Worm (Caenorhabditis elegans) whole organism, L4 larva: ENCODE results near the gene F58E2.4.

Experiments used
- ceh-28 ChIP-seq: fragments of 150-350 bp; optimal IDR thresholded peaks from 2 replicates; lab custom pipeline; 2014; ENCODE audit warnings: missing biosample characterization, missing genetic modification reagents, missing genetic modification characterization
- ceh-44 ChIP-seq: fragments of 200-800 bp; sonication (Bioruptor generic); IDR thresholded peaks from 2 replicates; pipeline ENCODE4 v1.3.6; 2022; ENCODE audit warnings: missing genetic modification reagents, missing genetic modification characterization, missing compliant biosample characterization
- ceh-62 ChIP-seq: sonication (generic microtip); optimal IDR thresholded peaks from 2 replicates; lab custom pipeline; 2017; ENCODE audit warnings: missing biosample characterization, missing genetic modification characterization
- ces-1 ChIP-seq: fragments of 150-350 bp; sonication (generic microtip); optimal IDR thresholded peaks from 4 replicates; lab custom pipeline; 2014; ENCODE audit warnings: missing biosample characterization, missing genetic modification reagents, missing genetic modification characterization
- ctbp-1 ChIP-seq: fragments of 200-800 bp; sonication (Bioruptor generic); IDR thresholded peaks from 2 replicates; pipeline ENCODE4 v1.3.6; 2022; ENCODE audit warnings: missing genetic modification reagents, missing genetic modification characterization, missing compliant biosample characterization
- daf-19 ChIP-seq: fragments of 200-800 bp; sonication (Bioruptor generic); conservative IDR thresholded peaks from 2 replicates; pipeline ENCODE4 v1.3.6; 2022; ENCODE audit warnings: missing genetic modification characterization, missing compliant biosample characterization
- hlh-30 ChIP-seq: sonication (generic microtip); optimal IDR thresholded peaks from 2 replicates; lab custom pipeline; 2017; ENCODE audit warnings: antibody characterized with exemption, mild to moderate bottlenecking, missing genetic modification characterization, missing compliant biosample characterization; ENCODE audit not compliant: insufficient read depth
- lir-3 ChIP-seq: sonication (generic microtip); optimal IDR thresholded peaks from 2 replicates; lab custom pipeline; 2016; ENCODE audit warnings: mild to moderate bottlenecking, missing genetic modification characterization, missing compliant biosample characterization
- mxl-3 ChIP-seq: fragments of 200-800 bp; sonication (Bioruptor generic); optimal IDR thresholded peaks from 2 replicates; lab custom pipeline; 2018; ENCODE audit warnings: mild to moderate bottlenecking, missing genetic modification characterization, missing compliant biosample characterization
- nhr-237 ChIP-seq: sonication (generic microtip); optimal IDR thresholded peaks from 2 replicates; lab custom pipeline; 2017; ENCODE audit warnings: missing biosample characterization, missing genetic modification characterization
- nhr-77 ChIP-seq: fragments of 150-350 bp; optimal IDR thresholded peaks from 2 replicates; lab custom pipeline; 2014; ENCODE audit warnings: missing biosample characterization, missing genetic modification characterization
- pha-4 ChIP-seq, 2 experiments: fragments of 150-350 bp in 1 of 2; fragments of 200-800 bp in 1 of 2; sonication (Bioruptor generic) in 1 of 2; IDR thresholded peaks in 1 of 2; optimal IDR thresholded peaks in 1 of 2; 2 replicates each; pipeline versions ENCODE4 v1.3.6 to Lab custom; 2014 to 2022; ENCODE audit warnings: missing genetic modification characterization in 2 of 2, missing genetic modification reagents in 2 of 2, missing biosample characterization in 1 of 2, missing compliant biosample characterization in 1 of 2
- unc-39 ChIP-seq: sonication (generic microtip); optimal IDR thresholded peaks from 2 replicates; lab custom pipeline; 2017; ENCODE audit warnings: missing biosample characterization, missing genetic modification characterization
- unc-62 ChIP-seq, 3 experiments: fragments of 150-350 bp in 1 of 3; sonication (generic microtip); optimal IDR thresholded peaks in 2 of 3; peaks in 1 of 3; 1 replicate in 1 of 3; 2 replicates in 2 of 3; lab custom pipeline; 2014 to 2017; ENCODE audit warnings: missing biosample characterization in 3 of 3, missing genetic modification characterization in 3 of 3, missing genetic modification reagents in 3 of 3, missing genotype in 1 of 3

DNA sequence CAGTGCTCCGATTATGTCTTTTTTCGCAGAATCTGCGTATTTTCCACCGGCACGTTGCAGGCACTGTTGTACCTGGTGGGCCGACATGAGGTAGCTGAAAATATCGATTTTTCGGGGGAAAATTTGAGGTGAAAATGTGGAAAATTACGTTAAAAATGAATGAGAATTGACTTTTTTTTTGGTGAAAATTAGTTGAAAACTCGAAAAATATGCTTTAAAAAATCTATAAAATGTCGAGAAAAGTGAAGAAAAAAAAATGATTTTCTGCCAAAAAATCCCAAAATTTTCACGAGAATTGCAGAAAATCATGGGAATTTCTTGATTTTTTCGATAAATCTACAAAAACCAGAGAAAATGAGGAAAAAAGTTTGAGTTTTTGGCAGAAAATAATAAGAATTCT, 51.3 kb downstream of the F58E2.4 start, which contains the start of gene tsg-101:
- TF ChIP-seq daf-19 (GFP tag; lab: Robert Waterston, UW) (no peak), unc-62 (GFP tag; optimal IDR thresholded peaks at IDR 0.05 in 1 of 2; lab: Kevin White, UChicago) (no peak), unc-62 (tag; optimal IDR thresholded peaks at IDR 0.05; lab: Kevin White, UChicago) (no peak), hlh-30 (tag; lab: Kevin White, UChicago) (no peak), ctbp-1 (GFP tag; lab: Robert Waterston, UW) (no peak), ceh-28 (tag; lab: Kevin White, UChicago) (no peak), ceh-62 (tag; lab: Kevin White, UChicago) (no peak), ceh-44 (no peak), pha-4 (GFP tag; IDR thresholded peaks at IDR 0.05; lab: Robert Waterston, UW) (no peak), pha-4 (tag; optimal IDR thresholded peaks at IDR 0.05; lab: Kevin White, UChicago) (no peak), lir-3 (tag; lab: Kevin White, UChicago) (no peak), mxl-3 (GFP tag; lab: Kevin White, UChicago) (no peak), nhr-237 (tag; lab: Kevin White, UChicago) (no peak), ces-1 (GFP tag; lab: Kevin White, UChicago) (no peak), unc-39 (tag; lab: Kevin White, UChicago) (no peak), nhr-77 (tag; lab: Kevin White, UChicago) (no peak)
